Worm (Caenorhabditis elegans) whole organism, late embryonic: ENCODE measurements around the gene com-1.

Source experiments
- C38D4.7 ChIP-seq: fragments of 200-800 bp; sonication (Bioruptor generic); optimal IDR thresholded peaks from 2 replicates; lab custom pipeline; 2018; ENCODE audit warnings: mild to moderate bottlenecking, missing genetic modification characterization, moderate library complexity, missing compliant biosample characterization
- F13H6.1 ChIP-seq: sonication (generic microtip); optimal IDR thresholded peaks from 2 replicates; lab custom pipeline; 2016; ENCODE audit warnings: missing genetic modification characterization, missing compliant biosample characterization
- Y22D7AL.16 ChIP-seq: sonication (generic microtip); optimal IDR thresholded peaks from 2 replicates; lab custom pipeline; 2016; ENCODE audit warnings: missing genetic modification characterization, missing compliant biosample characterization
- ahr-1 ChIP-seq: sonication (generic microtip); optimal IDR thresholded peaks from 2 replicates; lab custom pipeline; 2016; ENCODE audit warnings: missing genetic modification characterization, missing compliant biosample characterization
- ama-1 ChIP-seq: fragments of 150-350 bp; optimal IDR thresholded peaks from 2 replicates; lab custom pipeline; 2014
- ceh-14 ChIP-seq: sonication (generic microtip); optimal IDR thresholded peaks from 2 replicates; lab custom pipeline; 2016; ENCODE audit warnings: missing genotype, missing genetic modification characterization, missing compliant biosample characterization
- ceh-18 ChIP-seq: sonication (generic microtip); optimal IDR thresholded peaks from 2 replicates; lab custom pipeline; 2016; ENCODE audit warnings: missing genetic modification characterization, missing compliant biosample characterization
- ceh-19 ChIP-seq: fragments of 200-800 bp; sonication (Bioruptor generic); optimal IDR thresholded peaks from 2 replicates; lab custom pipeline; 2018; ENCODE audit warnings: mild to moderate bottlenecking, missing genetic modification characterization, missing compliant biosample characterization
- ceh-2 ChIP-seq: sonication (generic microtip); optimal IDR thresholded peaks from 2 replicates; lab custom pipeline; 2016; ENCODE audit warnings: missing genotype, missing genetic modification characterization, missing compliant biosample characterization
- ceh-24 ChIP-seq: sonication (generic microtip); optimal IDR thresholded peaks from 2 replicates; lab custom pipeline; 2016; ENCODE audit warnings: mild to moderate bottlenecking, missing genetic modification characterization, missing compliant biosample characterization
- ceh-34 ChIP-seq: sonication (generic microtip); optimal IDR thresholded peaks from 2 replicates; lab custom pipeline; 2016; ENCODE audit warnings: mild to moderate bottlenecking, missing genetic modification characterization, missing compliant biosample characterization
- ceh-45 ChIP-seq: fragments of 200-800 bp; sonication (Bioruptor generic); IDR thresholded peaks from 2 replicates; pipeline ENCODE4 v1.3.6; 2022; ENCODE audit warnings: missing genetic modification reagents, missing genetic modification characterization, missing compliant biosample characterization
- ceh-48 ChIP-seq: sonication (generic microtip); optimal IDR thresholded peaks from 2 replicates; lab custom pipeline; 2016; ENCODE audit warnings: missing genetic modification characterization, inconsistent platforms, missing compliant biosample characterization
- che-1 ChIP-seq: sonication (generic microtip); optimal IDR thresholded peaks from 2 replicates; lab custom pipeline; 2016; ENCODE audit warnings: mild to moderate bottlenecking, missing genetic modification characterization, missing compliant biosample characterization
- dve-1 ChIP-seq: sonication (generic microtip); optimal IDR thresholded peaks from 2 replicates; lab custom pipeline; 2017; ENCODE audit warnings: antibody characterized with exemption, mild to moderate bottlenecking, missing genetic modification characterization, missing compliant biosample characterization
- eyg-1 ChIP-seq: sonication (generic microtip); optimal IDR thresholded peaks from 2 replicates; lab custom pipeline; 2016; ENCODE audit warnings: missing genotype, missing genetic modification characterization, missing compliant biosample characterization
- fkh-10 ChIP-seq: fragments of 150-350 bp; optimal IDR thresholded peaks from 2 replicates; lab custom pipeline; 2014; ENCODE audit warnings: missing biosample characterization, missing genetic modification reagents, missing genetic modification characterization
- gmeb-2 ChIP-seq: sonication (generic microtip); optimal IDR thresholded peaks from 2 replicates; lab custom pipeline; 2016; ENCODE audit warnings: missing genetic modification characterization, inconsistent platforms, missing compliant biosample characterization
- hlh-15 ChIP-seq: sonication (generic microtip); optimal IDR thresholded peaks from 2 replicates; lab custom pipeline; 2016; ENCODE audit warnings: missing genetic modification characterization, missing compliant biosample characterization
- hlh-30 ChIP-seq: sonication (generic microtip); optimal IDR thresholded peaks from 2 replicates; lab custom pipeline; 2017; ENCODE audit warnings: antibody characterized with exemption, missing genetic modification characterization, missing compliant biosample characterization; ENCODE audit not compliant: insufficient read depth
- hlh-8 ChIP-seq: sonication (generic microtip); optimal IDR thresholded peaks from 2 replicates; lab custom pipeline; 2016; ENCODE audit warnings: missing genotype, missing genetic modification characterization, missing compliant biosample characterization
- lim-6 ChIP-seq: sonication (generic microtip); optimal IDR thresholded peaks from 2 replicates; lab custom pipeline; 2016; ENCODE audit warnings: missing genetic modification characterization, missing compliant biosample characterization
- lin-11 ChIP-seq: fragments of 200-800 bp; sonication (Bioruptor generic); optimal IDR thresholded peaks from 2 replicates; lab custom pipeline; 2018; ENCODE audit warnings: mild to moderate bottlenecking, missing genetic modification characterization, missing compliant biosample characterization
- madf-2 ChIP-seq: sonication (generic microtip); optimal IDR thresholded peaks from 2 replicates; lab custom pipeline; 2017; ENCODE audit warnings: missing genetic modification characterization, missing compliant biosample characterization
- mec-3 ChIP-seq: sonication (generic microtip); optimal IDR thresholded peaks from 2 replicates; lab custom pipeline; 2016; ENCODE audit warnings: borderline replicate concordance, missing genetic modification characterization, missing compliant biosample characterization
- nfya-1 ChIP-seq: sonication (generic microtip); optimal IDR thresholded peaks from 2 replicates; lab custom pipeline; 2017; ENCODE audit warnings: missing genetic modification characterization, mild to moderate bottlenecking, missing compliant biosample characterization, antibody characterized with exemption, moderate library complexity
- npax-4 ChIP-seq: sonication (generic microtip); optimal IDR thresholded peaks from 2 replicates; lab custom pipeline; 2016; ENCODE audit warnings: missing genetic modification characterization, missing compliant biosample characterization
- pag-3 ChIP-seq: sonication (generic microtip); optimal IDR thresholded peaks from 2 replicates; lab custom pipeline; 2016; ENCODE audit warnings: missing compliant biosample characterization, missing genetic modification characterization, borderline replicate concordance
- pax-1 ChIP-seq: fragments of 150-350 bp; optimal IDR thresholded peaks from 2 replicates; lab custom pipeline; 2014; ENCODE audit warnings: missing biosample characterization, missing genetic modification characterization
- pha-4 ChIP-seq: fragments of 150-350 bp; optimal IDR thresholded peaks from 2 replicates; lab custom pipeline; 2018; ENCODE audit warnings: missing biosample characterization, missing genetic modification reagents, missing genetic modification characterization
- pros-1 ChIP-seq: fragments of 150-350 bp; optimal IDR thresholded peaks from 2 replicates; lab custom pipeline; 2014; ENCODE audit warnings: missing biosample characterization, missing genetic modification reagents, missing genetic modification characterization
- tbx-2 ChIP-seq: sonication (generic microtip); optimal IDR thresholded peaks from 2 replicates; lab custom pipeline; 2016; ENCODE audit warnings: missing genetic modification characterization, missing compliant biosample characterization
- ttx-3 ChIP-seq: sonication (generic microtip); optimal IDR thresholded peaks from 2 replicates; lab custom pipeline; 2016; ENCODE audit warnings: missing genetic modification reagents, missing genetic modification characterization, missing compliant biosample characterization
- unc-3 ChIP-seq, 2 experiments: fragments of 200-800 bp in 1 of 2; sonication (Bioruptor generic) in 1 of 2; sonication (generic microtip) in 1 of 2; conservative IDR thresholded peaks in 1 of 2; optimal IDR thresholded peaks in 1 of 2; 2 replicates each; pipeline versions ENCODE4 v1.3.6 to Lab custom; 2016 to 2022; ENCODE audit warnings: missing compliant biosample characterization in 2 of 2, missing genetic modification characterization in 2 of 2, missing genetic modification reagents in 1 of 2
- unc-42 ChIP-seq: sonication (generic microtip); optimal IDR thresholded peaks from 2 replicates; lab custom pipeline; 2016; ENCODE audit warnings: missing genotype, missing genetic modification characterization, missing compliant biosample characterization
- zip-5 ChIP-seq: sonication (generic microtip); optimal IDR thresholded peaks from 2 replicates; lab custom pipeline; 2016; ENCODE audit warnings: missing genetic modification characterization, missing compliant biosample characterization

com-1 gene

ce11 chrIII:10908543-10908942, 12.4 kb downstream of the com-1 start:
- no peak for TF ChIP-seq hlh-30 (tag; lab: Kevin White, UChicago)
- TF ChIP-seq madf-2 (tag; lab: Kevin White, UChicago): no peak

- TF ChIP-seq ceh-24 (tag; lab: Kevin White, UChicago) (no peak), unc-3 (GFP tag; conservative IDR thresholded peaks at IDR 0.05; lab: Robert Waterston, UW) (no peak), unc-3 (tag; optimal IDR thresholded peaks at IDR 0.05; lab: Kevin White, UChicago) (no peak), lin-11 (no peak), mec-3 (tag; lab: Kevin White, UChicago) (no peak), C38D4.7 (GFP tag; lab: Kevin White, UChicago) (no peak), lim-6 (no peak), hlh-15 (tag; lab: Kevin White, UChicago) (no peak), ceh-48 (tag; lab: Kevin White, UChicago) (no peak), ceh-14 (tag; lab: Kevin White, UChicago) (no peak), unc-42 (tag; lab: Kevin White, UChicago) (no peak), dve-1 (tag; lab: Kevin White, UChicago) (no peak), eyg-1 (tag; lab: Kevin White, UChicago) (no peak), ttx-3 (tag; lab: Kevin White, UChicago) (no peak), ceh-18 (tag; lab: Kevin White, UChicago) (no peak), fkh-10 (GFP tag; lab: Kevin White, UChicago) (no peak)
Measured at ce11 chrIII:10909166-10909565, 13.0 kb downstream of the com-1 start.

- no peak for TF ChIP-seq ceh-34
- no peak for TF ChIP-seq che-1 (tag; lab: Kevin White, UChicago)
- no peak for TF ChIP-seq mec-3 (tag; lab: Kevin White, UChicago)
- TF ChIP-seq ceh-2: no peak
- TF ChIP-seq ceh-45: no peak
- no peak for TF ChIP-seq pax-1
Measured at ce11 chrIII:10911160-10911559, 15.0 kb downstream of the com-1 start, which contains the start of gene cut-6. cut-6 (plus strand) TSS chrIII:10911460.

ce11 chrIII:10914971-10915370, 18.8 kb downstream of the com-1 start:
- TF ChIP-seq pha-4 (no peak), pax-1 (no peak), ama-1 (lab: Kevin White, UChicago) (no peak), zip-5 (tag; lab: Kevin White, UChicago) (no peak), hlh-15 (tag; lab: Kevin White, UChicago) (no peak), unc-42 (tag; lab: Kevin White, UChicago) (no peak), nfya-1 (tag; lab: Kevin White, UChicago) (no peak)

- TF ChIP-seq ahr-1 (tag; lab: Kevin White, UChicago) (no peak), mec-3 (tag; lab: Kevin White, UChicago) (no peak), pax-1 (no peak), ceh-24 (tag; lab: Kevin White, UChicago) (no peak), hlh-15 (tag; lab: Kevin White, UChicago) (no peak), hlh-8 (tag; lab: Kevin White, UChicago) (no peak), F13H6.1 (no peak), ceh-48 (tag; lab: Kevin White, UChicago) (no peak), ceh-19 (GFP tag; lab: Kevin White, UChicago) (no peak), unc-42 (tag; lab: Kevin White, UChicago) (no peak), ttx-3 (tag; lab: Kevin White, UChicago) (no peak), pros-1 (tag; lab: Kevin White, UChicago) (no peak), Y22D7AL.16 (tag; lab: Kevin White, UChicago) (no peak), pag-3 (no peak), npax-4 (tag; lab: Kevin White, UChicago) (no peak), tbx-2 (tag; lab: Kevin White, UChicago) (no peak), ama-1 (lab: Kevin White, UChicago) (no peak), gmeb-2 (tag; lab: Kevin White, UChicago) (no peak)
Measured at ce11 chrIII:10920044-10920443, 23.9 kb downstream of the com-1 start, which contains the start of gene vab-7. vab-7 (plus strand) TSS chrIII:10920344.
